Worm (Caenorhabditis elegans): ENCODE results near the gene ZK546.19.

ZK546.19 gene

ce11 chrII:4945695-4946094 is 4.2 kb downstream of the ZK546.19 start, which contains the start of the genes gldi-11 and ZK546.2:
TSS of gene gldi-11 (minus strand) at chrII:4945789.
TSS of gene ZK546.2 (plus strand) at chrII:4946027.
- peak in 1 of 2 experiments; percentile 46 for TF ChIP-seq lsy-2 (tag; optimal IDR thresholded peaks at IDR 0.05)
- TF ChIP-seq efl-1 (optimal IDR thresholded peaks at IDR 0.05): no peak
- peak in 1 of 2 experiments; percentile 89 for TF ChIP-seq efl-1 (GFP tag; optimal IDR thresholded peaks at IDR 0.05 in 1 of 2)
- TF ChIP-seq elt-2 (tag; optimal IDR thresholded peaks at IDR 0.05): peak; percentile 1
- peak in 1 of 2 experiments; percentile 31 for TF ChIP-seq lin-35 (GFP tag; optimal IDR thresholded peaks at IDR 0.05)
- TF ChIP-seq skn-1 (tag; optimal IDR thresholded peaks at IDR 0.05): peak; percentile 5
- TF ChIP-seq nhr-90 (tag; optimal IDR thresholded peaks at IDR 0.05; ENCODE audit: poor library complexity): peak; percentile 1
- TF ChIP-seq lin-13 (GFP tag; optimal IDR thresholded peaks at IDR 0.05): no peak
- no peak for TF ChIP-seq vab-15 (tag; optimal IDR thresholded peaks at IDR 0.05)
- TF ChIP-seq nhr-85 (tag): no peak
- no peak for TF ChIP-seq isw-1 (GFP tag; IDR thresholded peaks at IDR 0.05)
- no peak for TF ChIP-seq hlh-17 (GFP tag; optimal IDR thresholded peaks at IDR 0.05; ENCODE audit: borderline replicate concordance)
- TF ChIP-seq alr-1 (tag; optimal IDR thresholded peaks at IDR 0.05; ENCODE audit: borderline replicate concordance): no peak
- no peak for TF ChIP-seq nhr-12 (tag; optimal IDR thresholded peaks at IDR 0.05)
- peak; percentile 11 for TF ChIP-seq F16B12.6 (tag; optimal IDR thresholded peaks at IDR 0.05)
- no peak for TF ChIP-seq ztf-11 (tag; optimal IDR thresholded peaks at IDR 0.05)
- TF ChIP-seq dpl-1 (GFP tag; optimal IDR thresholded peaks at IDR 0.05): peak in 1 of 3 experiments; percentile 14

DNA sequence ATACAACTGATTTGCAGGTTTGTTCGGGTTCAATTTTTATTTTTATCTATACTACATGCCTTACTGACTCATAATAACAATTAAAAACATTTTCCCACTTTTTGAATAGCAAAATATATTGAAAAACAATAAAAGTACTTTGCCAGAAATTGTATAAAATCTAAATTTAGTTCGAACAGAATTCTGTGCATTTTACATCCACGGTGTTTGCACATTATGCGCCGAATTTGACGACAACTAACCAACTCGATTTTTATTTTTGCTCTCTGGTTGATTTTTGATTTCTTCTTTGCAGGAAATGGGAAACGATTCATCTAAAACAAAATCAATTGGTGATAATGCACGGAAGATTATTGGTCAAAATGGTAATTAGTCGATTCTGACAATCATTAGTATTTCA is 5.2 kb downstream of the ZK546.19 start:
- TF ChIP-seq efl-1 (optimal IDR thresholded peaks at IDR 0.05): peak; percentile 31 to 43
- TF ChIP-seq efl-1 (GFP tag; optimal IDR thresholded peaks at IDR 0.05 in 1 of 2): peak; percentile 49 to 88
- peak; percentile 16 for TF ChIP-seq skn-1 (tag; optimal IDR thresholded peaks at IDR 0.05)
- no peak for TF ChIP-seq lin-13 (GFP tag; optimal IDR thresholded peaks at IDR 0.05)
- TF ChIP-seq aha-1 (tag; optimal IDR thresholded peaks at IDR 0.05): no peak
- peak; percentile 38 for TF ChIP-seq mep-1 (tag; optimal IDR thresholded peaks at IDR 0.05)
- no peak for TF ChIP-seq lin-39 (tag; optimal IDR thresholded peaks at IDR 0.05)
- peak; percentile 40 for TF ChIP-seq snu-23 (GFP tag; optimal IDR thresholded peaks at IDR 0.05)
- TF ChIP-seq efl-3 (GFP tag; optimal IDR thresholded peaks at IDR 0.05): no peak
- peak; percentile 23 to 37 for TF ChIP-seq lin-35 (GFP tag; optimal IDR thresholded peaks at IDR 0.05)
- TF ChIP-seq lsy-2 (tag; optimal IDR thresholded peaks at IDR 0.05): peak in 1 of 2 experiments; percentile 41
- TF ChIP-seq F16B12.6 (tag; optimal IDR thresholded peaks at IDR 0.05): peak; percentile 84
- no peak for TF ChIP-seq Y116A8C.19 (tag; optimal IDR thresholded peaks at IDR 0.05; ENCODE audit: borderline replicate concordance)
- TF ChIP-seq vab-15 (tag; optimal IDR thresholded peaks at IDR 0.05): no peak
- peak; percentile 6 for TF ChIP-seq nhr-71 (tag; optimal IDR thresholded peaks at IDR 0.05)
- peak in 2 of 3 experiments; percentile 39 to 40 for TF ChIP-seq dpl-1 (GFP tag; optimal IDR thresholded peaks at IDR 0.05)
- no peak for TF ChIP-seq elt-3 (tag; optimal IDR thresholded peaks at IDR 0.05)
- no peak for TF ChIP-seq fkh-10 (GFP tag; optimal IDR thresholded peaks at IDR 0.05)
- TF ChIP-seq ztf-4 (tag; optimal IDR thresholded peaks at IDR 0.05): no peak
- TF ChIP-seq rnt-1 (tag; optimal IDR thresholded peaks at IDR 0.05): peak; percentile 12

ce11 chrII:4948118-4948517 is 6.6 kb downstream of the ZK546.19 start:
- peak; percentile 59 for TF ChIP-seq nhr-85 (tag)
- peak; percentile 7 for TF ChIP-seq elt-2 (tag; optimal IDR thresholded peaks at IDR 0.05)
- no peak for TF ChIP-seq xbp-1 (tag; optimal IDR thresholded peaks at IDR 0.05)
- no peak for TF ChIP-seq nhr-19 (GFP tag; conservative IDR thresholded peaks at IDR 0.05)

DNA sequence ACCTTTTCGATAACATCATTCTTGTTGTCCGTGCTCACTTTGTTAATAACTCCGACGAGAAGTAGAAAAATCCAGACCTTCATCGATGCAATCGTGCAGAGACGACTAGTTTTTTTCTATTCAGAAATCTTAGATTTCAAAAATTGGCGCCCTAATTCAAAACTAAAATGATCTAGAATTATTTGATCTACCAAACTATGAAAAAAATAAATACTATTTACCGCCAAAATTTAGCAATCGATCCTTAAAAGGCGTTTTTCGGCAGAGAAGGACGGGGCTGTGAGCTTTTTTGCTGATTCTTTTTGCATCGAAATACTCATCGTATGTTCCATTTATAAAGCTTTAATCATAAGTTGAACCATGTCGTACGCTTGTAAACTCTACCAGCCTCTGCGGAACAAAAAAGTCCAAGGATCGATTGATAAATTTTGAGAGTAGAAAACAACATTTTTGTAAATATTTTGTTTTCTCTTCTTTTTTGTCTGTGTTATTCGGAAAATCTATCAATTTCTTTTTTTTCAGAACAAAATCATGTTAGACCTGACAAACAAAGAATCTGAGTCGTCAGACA is 7.9 kb downstream of the ZK546.19 start, which contains the start of the genes try-1 and zyg-12:
Gene try-1, minus strand, starts transcription at position 148 of the 571 bp plus-strand sequence.
Gene zyg-12, plus strand, starts transcription at position 521 of the 571 bp plus-strand sequence.
- TF ChIP-seq hlh-4 (tag; optimal IDR thresholded peaks at IDR 0.05): no peak
- no peak for TF ChIP-seq ceh-88 (GFP tag; IDR thresholded peaks at IDR 0.05)
- no peak for TF ChIP-seq ceh-63 (GFP tag; optimal IDR thresholded peaks at IDR 0.05)
- no peak for TF ChIP-seq lsy-2 (tag; optimal IDR thresholded peaks at IDR 0.05)
- TF ChIP-seq nhr-85 (tag): no peak
- no peak for TF ChIP-seq C34B4.2 (tag; optimal IDR thresholded peaks at IDR 0.05)
- no peak for TF ChIP-seq mep-1 (tag; optimal IDR thresholded peaks at IDR 0.05)
- TF ChIP-seq dpl-1 (GFP tag; optimal IDR thresholded peaks at IDR 0.05): no peak
- no peak for TF ChIP-seq snu-23 (GFP tag; optimal IDR thresholded peaks at IDR 0.05)
- no peak for TF ChIP-seq lin-15B (tag; optimal IDR thresholded peaks at IDR 0.05)
- TF ChIP-seq ztf-4 (tag; optimal IDR thresholded peaks at IDR 0.05): no peak
- TF ChIP-seq nhr-71 (tag; optimal IDR thresholded peaks at IDR 0.05): no peak
- TF ChIP-seq ets-5 (GFP tag; IDR thresholded peaks at IDR 0.05): no peak
- no peak for TF ChIP-seq zag-1 (tag; optimal IDR thresholded peaks at IDR 0.05)
- TF ChIP-seq mef-2 (tag; optimal IDR thresholded peaks at IDR 0.05): no peak
- no peak for TF ChIP-seq hpl-2 (GFP tag; optimal IDR thresholded peaks at IDR 0.05)

All from whole organism, L1 larva.